Worm (Caenorhabditis elegans): Measurements from ENCODE around the gene K09G1.2.

- no peak for TF ChIP-seq aly-2 (tag; optimal IDR thresholded peaks at IDR 0.05)
- TF ChIP-seq jun-1 (tag; optimal IDR thresholded peaks at IDR 0.05): no peak
- peak; percentile 25 for TF ChIP-seq nfya-1 (tag; optimal IDR thresholded peaks at IDR 0.05; ENCODE audit: insufficient read depth)
- TF ChIP-seq nhr-23 (tag; optimal IDR thresholded peaks at IDR 0.05): peak; percentile 18
- no peak for TF ChIP-seq sea-2 (GFP tag; optimal IDR thresholded peaks at IDR 0.05)
- TF ChIP-seq unc-62 (GFP tag; optimal IDR thresholded peaks at IDR 0.05): no peak
- TF ChIP-seq fkh-10 (GFP tag; optimal IDR thresholded peaks at IDR 0.05): no peak
- TF ChIP-seq unc-39 (tag; optimal IDR thresholded peaks at IDR 0.05): no peak
- no peak for TF ChIP-seq ZK546.5 (tag; optimal IDR thresholded peaks at IDR 0.05)
Observed at ce11 chrV:9549459-9549858, 41.0 kb upstream of the K09G1.2 start, which contains the start of gene nstp-10.

Measured in whole organism, L3 larva.